Worm (Caenorhabditis elegans): ENCODE data around the gene T05B4.8.

T05B4.8 gene

DNA sequence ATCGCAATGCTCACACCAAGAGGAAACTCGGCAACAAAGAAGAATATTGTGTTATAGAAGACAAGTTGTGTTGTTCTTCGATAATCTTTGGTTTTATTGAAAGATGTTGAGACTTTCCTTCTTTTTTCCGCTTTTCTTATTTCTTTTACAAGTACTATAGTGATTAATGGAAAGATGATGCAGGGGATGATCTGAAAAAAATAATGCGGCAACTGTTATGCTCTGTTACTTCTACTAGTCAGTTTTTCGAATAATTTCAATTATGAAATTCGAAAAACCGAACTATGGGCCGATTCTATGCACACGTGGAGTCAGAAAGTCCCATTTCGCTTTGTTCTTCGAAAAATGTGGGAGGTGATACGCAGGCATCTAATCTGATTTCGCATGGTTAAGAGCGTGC, 9.3 kb downstream of the T05B4.8 start:
- TF ChIP-seq Y55F3AM.14 (GFP tag; optimal IDR thresholded peaks at IDR 0.05) = no peak
- TF ChIP-seq peb-1 (tag; optimal IDR thresholded peaks at IDR 0.05) = no peak
- no peak for TF ChIP-seq ceh-16 (tag; optimal IDR thresholded peaks at IDR 0.05)
- no peak for TF ChIP-seq sem-4 (tag; optimal IDR thresholded peaks at IDR 0.05)
- no peak for TF ChIP-seq elt-1 (tag; optimal IDR thresholded peaks at IDR 0.05)

DNA sequence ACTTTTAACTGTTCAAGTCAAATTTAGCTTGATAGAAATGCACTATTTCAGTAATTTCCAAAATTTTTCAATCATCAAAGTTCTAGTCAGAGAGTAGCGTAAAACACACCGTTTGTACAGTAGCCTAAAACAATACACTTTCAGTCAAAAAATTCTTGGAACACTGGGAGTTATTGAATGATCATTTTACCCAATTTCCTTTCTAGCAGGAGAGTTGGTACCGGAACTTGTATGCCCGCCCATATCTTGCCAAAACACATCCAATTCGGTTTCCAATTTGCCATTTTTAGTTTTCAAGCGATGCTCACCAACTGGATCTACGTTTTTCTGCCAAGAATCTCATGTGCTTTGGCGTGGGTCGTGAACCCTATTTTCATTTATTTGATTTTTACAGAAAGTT, 11.7 kb downstream of the T05B4.8 start, which contains the start of gene srj-39:
Gene srj-39, plus strand, starts transcription at position 301 of the 400 bp plus-strand sequence.
- no peak for TF ChIP-seq F13H6.1 (tag; optimal IDR thresholded peaks at IDR 0.05)
- TF ChIP-seq nhr-23 (tag; optimal IDR thresholded peaks at IDR 0.05) = no peak
- TF ChIP-seq ceh-82 (tag; optimal IDR thresholded peaks at IDR 0.05) = no peak
- no peak for TF ChIP-seq mdl-1 (tag; optimal IDR thresholded peaks at IDR 0.05)
- no peak for TF ChIP-seq fos-1 (tag; optimal IDR thresholded peaks at IDR 0.05)
- no peak for TF ChIP-seq nhr-11 (tag; optimal IDR thresholded peaks at IDR 0.05)
- no peak for TF ChIP-seq zag-1 (tag; optimal IDR thresholded peaks at IDR 0.05)
- TF ChIP-seq ceh-16 (tag; optimal IDR thresholded peaks at IDR 0.05) = no peak
- TF ChIP-seq egl-27 (tag; optimal IDR thresholded peaks at IDR 0.05) = no peak
- TF ChIP-seq ztf-11 (tag; optimal IDR thresholded peaks at IDR 0.05) = no peak
- TF ChIP-seq unc-55 (GFP tag; optimal IDR thresholded peaks at IDR 0.05) = no peak
- no peak for TF ChIP-seq nhr-77 (tag; optimal IDR thresholded peaks at IDR 0.05)
- TF ChIP-seq elt-1 (tag; optimal IDR thresholded peaks at IDR 0.05) = no peak
- TF ChIP-seq gmeb-1 (tag; optimal IDR thresholded peaks at IDR 0.05) = no peak
- TF ChIP-seq dmd-4 (tag; optimal IDR thresholded peaks at IDR 0.05) = no peak
- no peak for TF ChIP-seq lin-13 (GFP tag; optimal IDR thresholded peaks at IDR 0.05)
- TF ChIP-seq mbf-1 (tag; optimal IDR thresholded peaks at IDR 0.05) = no peak

DNA sequence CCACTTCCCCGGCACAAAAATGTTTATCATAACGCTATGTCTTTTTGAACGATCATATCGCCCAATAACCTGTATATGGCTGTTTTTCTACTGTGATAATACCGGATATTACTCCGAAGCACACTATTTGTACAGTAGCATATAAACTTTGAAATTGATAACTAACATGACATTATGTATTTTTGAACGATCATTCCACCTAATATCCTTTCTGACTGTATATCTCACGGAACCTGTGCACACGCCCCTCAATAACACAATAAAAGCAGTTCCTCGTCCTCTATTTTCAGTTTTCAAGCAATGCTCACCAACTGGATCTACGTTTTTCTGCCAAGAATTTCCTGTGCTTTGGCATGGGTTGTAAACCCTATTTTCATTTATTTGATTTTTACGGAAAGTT, 14.4 kb downstream of the T05B4.8 start, which contains the start of gene srj-40:
Gene srj-40, plus strand, starts transcription at position 301 of the 400 bp plus-strand sequence.
- TF ChIP-seq ceh-82 (tag; optimal IDR thresholded peaks at IDR 0.05) = no peak
- no peak for TF ChIP-seq nhr-77 (tag; optimal IDR thresholded peaks at IDR 0.05)
- no peak for TF ChIP-seq dmd-4 (tag; optimal IDR thresholded peaks at IDR 0.05)
- no peak for TF ChIP-seq mdl-1 (tag; optimal IDR thresholded peaks at IDR 0.05)
- TF ChIP-seq alr-1 (tag; optimal IDR thresholded peaks at IDR 0.05) = no peak
- TF ChIP-seq blmp-1 (tag; optimal IDR thresholded peaks at IDR 0.05; ENCODE audit: insufficient read depth) = no peak
- TF ChIP-seq F13H6.1 (tag; optimal IDR thresholded peaks at IDR 0.05) = no peak
- no peak for TF ChIP-seq nhr-23 (tag; optimal IDR thresholded peaks at IDR 0.05)
- no peak for TF ChIP-seq nhr-12 (tag; optimal IDR thresholded peaks at IDR 0.05)
- TF ChIP-seq unc-62 (GFP tag; optimal IDR thresholded peaks at IDR 0.05) = no peak
- no peak for TF ChIP-seq lsy-2 (tag; optimal IDR thresholded peaks at IDR 0.05)

- TF ChIP-seq dmd-4 (tag; optimal IDR thresholded peaks at IDR 0.05) = no peak
- no peak for TF ChIP-seq ZK546.5 (tag; optimal IDR thresholded peaks at IDR 0.05)
- no peak for TF ChIP-seq ceh-82 (tag; optimal IDR thresholded peaks at IDR 0.05)
- TF ChIP-seq zag-1 (tag; optimal IDR thresholded peaks at IDR 0.05) = no peak
These were observed 21.2 kb downstream of the T05B4.8 start, which contains the start of gene nhr-181 for ce11 chrV:4094740-4095139. nhr-181 (plus strand) TSS chrV:4095040.

DNA sequence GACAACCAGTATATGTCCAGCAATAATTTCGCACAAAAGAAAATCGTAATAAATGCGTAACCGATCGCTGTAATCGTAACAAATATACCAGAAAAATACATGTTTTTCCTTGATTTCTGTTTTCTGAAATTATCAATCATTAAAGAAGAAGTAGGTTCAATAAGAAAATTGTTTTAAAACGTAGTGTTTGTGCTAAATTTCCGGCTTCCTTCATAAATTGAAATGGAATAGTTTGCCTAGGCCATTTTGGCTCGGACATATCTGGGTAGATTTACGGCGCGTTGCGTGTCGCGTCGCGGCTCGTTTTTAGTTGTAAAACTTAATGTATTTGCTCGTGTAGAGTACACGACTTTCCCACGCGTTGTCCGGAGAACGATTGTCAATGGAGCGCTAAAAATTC, 33.0 kb downstream of the T05B4.8 start, which contains the start of gene F38H12.5:
Gene F38H12.5, minus strand, starts transcription at position 101 of the 400 bp plus-strand sequence.
- TF ChIP-seq lsy-2 (tag; optimal IDR thresholded peaks at IDR 0.05) (no peak), fos-1 (tag; optimal IDR thresholded peaks at IDR 0.05) (no peak), crh-2 (tag; optimal IDR thresholded peaks at IDR 0.05) (no peak), nhr-21 (tag; optimal IDR thresholded peaks at IDR 0.05) (no peak), mab-5 (tag; optimal IDR thresholded peaks at IDR 0.05) (no peak), nhr-11 (tag; optimal IDR thresholded peaks at IDR 0.05) (no peak), Y55F3AM.14 (GFP tag; optimal IDR thresholded peaks at IDR 0.05) (no peak), ZK546.5 (tag; optimal IDR thresholded peaks at IDR 0.05) (no peak), mdl-1 (tag; optimal IDR thresholded peaks at IDR 0.05) (no peak), elt-1 (tag; optimal IDR thresholded peaks at IDR 0.05) (no peak), nhr-10 (tag; optimal IDR thresholded peaks at IDR 0.05) (no peak)

ce11 chrV:4081283-4081682, 34.7 kb downstream of the T05B4.8 start, which contains the start of gene srh-211:
srh-211 (minus strand) TSS chrV:4081383.
- TF ChIP-seq nhr-11 (tag; optimal IDR thresholded peaks at IDR 0.05) (no peak), dmd-4 (tag; optimal IDR thresholded peaks at IDR 0.05) (no peak), ztf-11 (tag; optimal IDR thresholded peaks at IDR 0.05) (no peak)
